Worm (Caenorhabditis elegans) whole organism, young adult: Measurements from ENCODE around the gene efk-1.
"Not testable (repeated sequence)": the region's sequence is repeated elsewhere in the genome, so short reads cannot be mapped to it uniquely, and the experiment has no call there.

Experiments
- B0336.3 ChIP-seq: fragments of 200-800 bp; sonication (Bioruptor generic); IDR thresholded peaks from 2 replicates; pipeline ENCODE4 v1.3.6; 2022; ENCODE audit warnings: missing genetic modification characterization, missing compliant biosample characterization
- F10E7.11 ChIP-seq: sonication (generic microtip); optimal IDR thresholded peaks from 2 replicates; lab custom pipeline; 2017; ENCODE audit warnings: mild to moderate bottlenecking, missing genetic modification characterization, moderate library complexity, missing compliant biosample characterization
- F33H1.4 ChIP-seq: fragments of 200-800 bp; sonication (Bioruptor generic); IDR thresholded peaks from 2 replicates; pipeline ENCODE4 v1.3.6; 2022; ENCODE audit warnings: missing genetic modification reagents, missing genetic modification characterization, missing compliant biosample characterization
- F37B4.10 ChIP-seq: fragments of 200-800 bp; sonication (Bioruptor generic); IDR thresholded peaks from 2 replicates; pipeline ENCODE4 v1.3.6; 2022; ENCODE audit warnings: missing genetic modification characterization, missing compliant biosample characterization
- F49E8.2 ChIP-seq: sonication (generic microtip); optimal IDR thresholded peaks from 3 replicates; lab custom pipeline; 2017; ENCODE audit warnings: missing genetic modification characterization, mild to moderate bottlenecking, missing compliant biosample characterization, antibody characterized with exemption, moderate library complexity; ENCODE audit not compliant: insufficient read depth
- F52B5.7 ChIP-seq: sonication (generic microtip); optimal IDR thresholded peaks from 2 replicates; lab custom pipeline; 2016; ENCODE audit warnings: mild to moderate bottlenecking, missing genetic modification characterization, missing compliant biosample characterization
- K11D2.4 ChIP-seq: fragments of 200-800 bp; sonication (Bioruptor generic); IDR thresholded peaks from 2 replicates; pipeline ENCODE4 v1.3.6; 2022; ENCODE audit warnings: missing genetic modification reagents, missing genetic modification characterization, missing compliant biosample characterization
- T07F8.4 ChIP-seq: sonication (generic microtip); optimal IDR thresholded peaks from 2 replicates; lab custom pipeline; 2016; ENCODE audit warnings: mild to moderate bottlenecking, missing genetic modification characterization, moderate library complexity, missing compliant biosample characterization
- T26A5.8 ChIP-seq: sonication (generic microtip); optimal IDR thresholded peaks from 2 replicates; lab custom pipeline; 2016; ENCODE audit warnings: missing genetic modification characterization, missing compliant biosample characterization
- Y56A3A.18 ChIP-seq: fragments of 200-800 bp; sonication (Bioruptor generic); IDR thresholded peaks from 2 replicates; pipeline ENCODE4 v1.3.6; 2022; ENCODE audit warnings: missing genetic modification reagents, missing genetic modification characterization, missing compliant biosample characterization
- Y95B8A.8 ChIP-seq: fragments of 200-800 bp; sonication (Bioruptor generic); IDR thresholded peaks from 2 replicates; pipeline ENCODE4 v1.3.6; 2022; ENCODE audit warnings: missing genetic modification reagents, missing genetic modification characterization, missing compliant biosample characterization
- attf-6 ChIP-seq: fragments of 200-800 bp; sonication (Bioruptor generic); IDR thresholded peaks from 2 replicates; pipeline ENCODE4 v1.3.6; 2022; ENCODE audit warnings: missing genetic modification reagents, missing genetic modification characterization, missing compliant biosample characterization
- ccch-3 ChIP-seq: fragments of 200-800 bp; sonication (Bioruptor generic); optimal IDR thresholded peaks from 2 replicates; lab custom pipeline; 2018; ENCODE audit warnings: mild to moderate bottlenecking, missing genetic modification characterization, missing compliant biosample characterization
- cebp-1 ChIP-seq, 2 experiments: fragments of 200-800 bp in 1 of 2; sonication (Bioruptor generic) in 1 of 2; sonication (generic microtip) in 1 of 2; IDR thresholded peaks in 1 of 2; optimal IDR thresholded peaks in 1 of 2; 2 replicates each; pipeline versions ENCODE4 v1.3.6 to Lab custom; 2017 to 2022; ENCODE audit warnings: missing compliant biosample characterization in 2 of 2, missing genetic modification characterization in 2 of 2, mild to moderate bottlenecking in 1 of 2, missing genetic modification reagents in 1 of 2, moderate library complexity in 1 of 2
- ceh-58 ChIP-seq: fragments of 200-800 bp; sonication (Bioruptor generic); IDR thresholded peaks from 2 replicates; pipeline ENCODE4 v1.3.6; 2022; ENCODE audit warnings: missing genetic modification characterization, missing compliant biosample characterization
- ceh-91 ChIP-seq: fragments of 200-800 bp; sonication (Bioruptor generic); IDR thresholded peaks from 2 replicates; pipeline ENCODE4 v1.3.6; 2022; ENCODE audit warnings: missing genetic modification reagents, missing genetic modification characterization, missing compliant biosample characterization
- dox-1 ChIP-seq: fragments of 200-800 bp; sonication (Bioruptor generic); IDR thresholded peaks from 2 replicates; pipeline ENCODE4 v1.3.6; 2022; ENCODE audit warnings: missing genetic modification reagents, missing genetic modification characterization, missing compliant biosample characterization
- dpff-1 ChIP-seq: sonication (generic microtip); optimal IDR thresholded peaks from 2 replicates; lab custom pipeline; 2017; ENCODE audit warnings: mild to moderate bottlenecking, missing genetic modification characterization, missing compliant biosample characterization
- ekl-4 ChIP-seq: fragments of 200-800 bp; sonication (Bioruptor generic); IDR thresholded peaks from 2 replicates; pipeline ENCODE4 v1.3.6; 2022; ENCODE audit warnings: missing genetic modification reagents, missing genetic modification characterization, missing compliant biosample characterization
- fkh-3 ChIP-seq: sonication (generic microtip); optimal IDR thresholded peaks from 2 replicates; lab custom pipeline; 2016; ENCODE audit warnings: mild to moderate bottlenecking, missing genetic modification characterization, missing compliant biosample characterization
- hsf-1 ChIP-seq: fragments of 200-800 bp; sonication (Bioruptor generic); IDR thresholded peaks from 2 replicates; pipeline ENCODE4 v1.3.6; 2022; ENCODE audit warnings: missing genetic modification reagents, missing genetic modification characterization, missing compliant biosample characterization
- lag-1 ChIP-seq: fragments of 200-800 bp; sonication (Bioruptor generic); IDR thresholded peaks from 2 replicates; pipeline ENCODE4 v1.3.6; 2022; ENCODE audit warnings: missing genetic modification reagents, missing genetic modification characterization, missing compliant biosample characterization
- lin-35 ChIP-seq, 3 experiments: fragments of 150-350 bp in 2 of 3; sonication (generic microtip) in 1 of 3; optimal IDR thresholded peaks; 2 replicates each; lab custom pipeline; 2014 to 2018; ENCODE audit warnings: missing biosample characterization in 3 of 3, missing genetic modification characterization in 3 of 3, missing genetic modification reagents in 3 of 3
- lsl-1 ChIP-seq: fragments of 200-800 bp; sonication (Bioruptor generic); optimal IDR thresholded peaks from 2 replicates; lab custom pipeline; 2018; ENCODE audit warnings: mild to moderate bottlenecking, missing genetic modification characterization, moderate library complexity, missing compliant biosample characterization
- madf-10 ChIP-seq: sonication (generic microtip); optimal IDR thresholded peaks from 2 replicates; lab custom pipeline; 2016; ENCODE audit warnings: mild to moderate bottlenecking, missing genetic modification characterization, missing compliant biosample characterization
- madf-6 ChIP-seq: fragments of 200-800 bp; sonication (Bioruptor generic); IDR thresholded peaks from 2 replicates; pipeline ENCODE4 v1.3.6; 2022; ENCODE audit warnings: missing genetic modification reagents, missing genetic modification characterization, missing compliant biosample characterization
- mcd-1 ChIP-seq: fragments of 200-800 bp; sonication (Bioruptor generic); IDR thresholded peaks from 2 replicates; pipeline ENCODE4 v1.3.6; 2022; ENCODE audit warnings: missing genetic modification reagents, missing genetic modification characterization, missing compliant biosample characterization
- nfya-1 ChIP-seq: sonication (generic microtip); optimal IDR thresholded peaks from 2 replicates; lab custom pipeline; 2017; ENCODE audit warnings: antibody characterized with exemption, missing compliant biosample characterization, missing genetic modification characterization, borderline replicate concordance; ENCODE audit not compliant: insufficient read depth
- nfya-2 ChIP-seq: fragments of 200-800 bp; sonication (Bioruptor generic); IDR thresholded peaks from 2 replicates; pipeline ENCODE4 v1.3.6; 2022; ENCODE audit warnings: missing genetic modification reagents, missing genetic modification characterization, missing compliant biosample characterization
- nfyb-1 ChIP-seq: fragments of 200-800 bp; sonication (Bioruptor generic); IDR thresholded peaks from 2 replicates; pipeline ENCODE4 v1.3.6; 2022; ENCODE audit warnings: missing genetic modification reagents, missing genetic modification characterization, missing compliant biosample characterization
- nhr-120 ChIP-seq: fragments of 200-800 bp; sonication (Bioruptor generic); IDR thresholded peaks from 2 replicates; pipeline ENCODE4 v1.3.6; 2022; ENCODE audit warnings: missing genetic modification characterization, missing compliant biosample characterization
- pbrm-1 ChIP-seq: fragments of 200-800 bp; sonication (Bioruptor generic); IDR thresholded peaks from 2 replicates; pipeline ENCODE4 v1.3.6; 2022; ENCODE audit warnings: missing genetic modification reagents, missing genetic modification characterization, missing compliant biosample characterization
- repo-1 ChIP-seq: sonication (generic microtip); optimal IDR thresholded peaks from 2 replicates; lab custom pipeline; 2017; ENCODE audit warnings: mild to moderate bottlenecking, missing genetic modification characterization, missing compliant biosample characterization
- snpc-1.3 ChIP-seq: sonication (generic microtip); optimal IDR thresholded peaks from 2 replicates; lab custom pipeline; 2017; ENCODE audit warnings: missing genetic modification characterization, mild to moderate bottlenecking, missing compliant biosample characterization, antibody characterized with exemption, moderate library complexity, missing genotype, missing genetic modification reagents; ENCODE audit not compliant: insufficient read depth
- ztf-18 ChIP-seq: sonication (generic microtip); optimal IDR thresholded peaks from 2 replicates; lab custom pipeline; 2016; ENCODE audit warnings: missing genotype, mild to moderate bottlenecking, missing genetic modification characterization, missing compliant biosample characterization
- ztf-22 ChIP-seq: fragments of 200-800 bp; sonication (Bioruptor generic); optimal IDR thresholded peaks from 2 replicates; lab custom pipeline; 2018; ENCODE audit warnings: mild to moderate bottlenecking, missing genetic modification characterization, moderate library complexity, missing compliant biosample characterization

The efk-1 gene

ce11 chrIII:6195718-6196117 is 27.4 kb upstream of the efk-1 start:
- TF ChIP-seq madf-6 (GFP tag; lab: Robert Waterston, UW) (peak; percentile 56), lsl-1 (GFP tag; lab: Kevin White, UChicago) (peak; percentile 40), snpc-1.3 (peak; percentile 18), lin-35 (GFP tag; optimal IDR thresholded peaks at IDR 0.05; lab: Kevin White, UChicago) (no peak), F10E7.11 (tag; lab: Kevin White, UChicago) (peak; percentile 33), repo-1 (tag; lab: Kevin White, UChicago) (peak; percentile 50), K11D2.4 (GFP tag; lab: Robert Waterston, UW) (no peak), ceh-58 (GFP tag; lab: Robert Waterston, UW) (0 out of 2 replicates have a peak, but pooled peaks have one; percentile 34), T26A5.8 (tag; lab: Kevin White, UChicago) (no peak), pbrm-1 (GFP tag; lab: Robert Waterston, UW) (0 out of 2 replicates have a peak, but pooled peaks have one; percentile 34), ccch-3 (no peak), F49E8.2 (peak; percentile 76), dpff-1 (tag; lab: Kevin White, UChicago) (peak; percentile 27), nhr-120 (no peak), Y56A3A.18 (no peak), fkh-3 (tag; lab: Kevin White, UChicago) (peak; percentile 11), F33H1.4 (no peak), F37B4.10 (GFP tag; lab: Robert Waterston, UW) (no peak)

- TF ChIP-seq mcd-1 (GFP tag; lab: Robert Waterston, UW) (no peak), nfya-2 (no peak), lag-1 (GFP tag; lab: Robert Waterston, UW) (no peak), T07F8.4 (tag; lab: Kevin White, UChicago) (no peak), F52B5.7 (tag; lab: Kevin White, UChicago) (no peak), hsf-1 (no peak), ceh-91 (GFP tag; lab: Robert Waterston, UW) (no peak), nfyb-1 (GFP tag; lab: Robert Waterston, UW) (no peak), attf-6 (GFP tag; lab: Robert Waterston, UW) (no peak), ekl-4 (GFP tag; lab: Robert Waterston, UW) (no peak), Y56A3A.18 (no peak), ceh-58 (GFP tag; lab: Robert Waterston, UW) (no peak), madf-10 (tag; lab: Kevin White, UChicago) (no peak)
These were observed 26.1 kb upstream of the efk-1 start, which contains the start of gene ugt-66 for ce11 chrIII:6194480-6194879. ugt-66 (minus strand) TSS chrIII:6194580.

- TF ChIP-seq B0336.3 (GFP tag; lab: Robert Waterston, UW) (no peak), Y95B8A.8 (no peak), nfya-1 (tag; lab: Kevin White, UChicago) (no peak), dox-1 (GFP tag; lab: Robert Waterston, UW) (no peak), ztf-22 (GFP tag; lab: Kevin White, UChicago) (no peak)
These were observed 22.5 kb upstream of the efk-1 start, which contains the start of gene C23G10.5 for ce11 chrIII:6190810-6191209. C23G10.5 (plus strand) TSS chrIII:6191110.

ce11 chrIII:6188020-6188419 is 19.7 kb upstream of the efk-1 start:
- TF ChIP-seq cebp-1 (GFP tag; IDR thresholded peaks at IDR 0.05; lab: Robert Waterston, UW) (peak; percentile 68), ztf-18 (tag; lab: Kevin White, UChicago) (peak; percentile 76)
- not testable (repeated sequence) for TF ChIP-seq cebp-1 (tag; optimal IDR thresholded peaks at IDR 0.05; lab: Kevin White, UChicago)
- TF ChIP-seq, all 124 proteins: peak for 2; not testable (repeated sequence) for 122
